Fruit fly (Drosophila melanogaster) whole organism, prepupa: Measurements from ENCODE around the gene Cyp4c3.
A peak's percentile ranks its signal among the peaks of the same experiment; 100 is the strongest.

Source experiments
- CG10631 ChIP-seq: fragments of 200-800 bp; sonication (Bioruptor generic); optimal IDR thresholded peaks from 2 replicates; lab custom pipeline; 2016; ENCODE audit warnings: missing biosample characterization, missing genetic modification characterization
- CG10669 ChIP-seq: fragments of 200-800 bp; sonication (Bioruptor generic); optimal IDR thresholded peaks from 3 replicates; lab custom pipeline; 2018; ENCODE audit warnings: missing biosample characterization, mild to moderate bottlenecking, missing genetic modification characterization, moderate library complexity
- CG11762 ChIP-seq: fragments of 200-800 bp; sonication (Bioruptor generic); optimal IDR thresholded peaks from 3 replicates; lab custom pipeline; 2016; ENCODE audit warnings: missing biosample characterization, missing genetic modification characterization; ENCODE audit not compliant: insufficient read depth
- CG15336 ChIP-seq: fragments of 200-800 bp; sonication (Bioruptor generic); IDR thresholded peaks from 2 replicates; pipeline ENCODE4 v1.3.6; 2022; ENCODE audit warnings: missing biosample characterization, missing genetic modification characterization
- CG3032 ChIP-seq: fragments of 200-800 bp; optimal IDR thresholded peaks from 2 replicates; lab custom pipeline; 2019; ENCODE audit warnings: missing biosample characterization, mild to moderate bottlenecking, missing genetic modification characterization, moderate library complexity
- CG31627 ChIP-seq: fragments of 200-800 bp; sonication (Bioruptor generic); optimal IDR thresholded peaks from 3 replicates; lab custom pipeline; 2016; ENCODE audit warnings: missing biosample characterization, missing genetic modification characterization
- CG34406 ChIP-seq: fragments of 200-800 bp; sonication (Bioruptor generic); optimal IDR thresholded peaks from 3 replicates; lab custom pipeline; 2016; ENCODE audit warnings: missing biosample characterization, missing genetic modification characterization
- CG4318 ChIP-seq: fragments of 200-800 bp; sonication (Bioruptor generic); optimal IDR thresholded peaks from 3 replicates; lab custom pipeline; 2017; ENCODE audit warnings: missing biosample characterization, mild to moderate bottlenecking, missing genetic modification characterization
- CG6276 ChIP-seq: fragments of 200-800 bp; sonication (Bioruptor generic); optimal IDR thresholded peaks from 2 replicates; lab custom pipeline; 2017; ENCODE audit warnings: missing biosample characterization, mild to moderate bottlenecking, missing genetic modification characterization
- CG6792 ChIP-seq: fragments of 200-800 bp; sonication (Bioruptor generic); optimal IDR thresholded peaks from 3 replicates; lab custom pipeline; 2016; ENCODE audit warnings: missing biosample characterization, missing genetic modification characterization
- CG6808 ChIP-seq: fragments of 200-800 bp; sonication (Bioruptor generic); optimal IDR thresholded peaks from 3 replicates; lab custom pipeline; 2017; ENCODE audit warnings: missing biosample characterization, missing genetic modification characterization, mild to moderate bottlenecking, moderate library complexity, missing genetic modification reagents
- CG7368 ChIP-seq: fragments of 200-800 bp; sonication (Bioruptor generic); optimal IDR thresholded peaks from 3 replicates; lab custom pipeline; 2016; ENCODE audit warnings: missing biosample characterization, missing genetic modification characterization
- CG8319 ChIP-seq: fragments of 200-800 bp; sonication (Bioruptor generic); optimal IDR thresholded peaks from 3 replicates; lab custom pipeline; 2016; ENCODE audit warnings: missing biosample characterization, missing genetic modification characterization
- Eip78C ChIP-seq: fragments of 200-800 bp; sonication (Bioruptor generic); peaks from one replicate; lab custom pipeline; 2016; ENCODE audit warnings: missing biosample characterization, missing genetic modification characterization
- Gug ChIP-seq: fragments of 200-800 bp; sonication (Bioruptor generic); IDR thresholded peaks from 2 replicates; pipeline ENCODE4 v1.3.6; 2022; ENCODE audit warnings: missing biosample characterization, missing genetic modification characterization
- Hr38 ChIP-seq: sonication (Bioruptor generic); optimal IDR thresholded peaks from 2 replicates; lab custom pipeline; 2016; ENCODE audit warnings: missing biosample characterization, missing genetic modification characterization
- Hr39 ChIP-seq: fragments of 200-800 bp; sonication (Bioruptor generic); optimal IDR thresholded peaks from 2 replicates; lab custom pipeline; 2016; ENCODE audit warnings: missing biosample characterization, missing genetic modification characterization
- Hr4 ChIP-seq: fragments of 200-800 bp; sonication (Bioruptor generic); optimal IDR thresholded peaks from 3 replicates; lab custom pipeline; 2016; ENCODE audit warnings: missing biosample characterization, missing genetic modification characterization
- Lpt ChIP-seq: fragments of 200-800 bp; sonication (Bioruptor generic); optimal IDR thresholded peaks from 3 replicates; lab custom pipeline; 2016; ENCODE audit warnings: missing biosample characterization, missing genetic modification characterization
- Met ChIP-seq: fragments of 200-800 bp; sonication (Bioruptor generic); optimal IDR thresholded peaks from 3 replicates; lab custom pipeline; 2016; ENCODE audit warnings: missing biosample characterization, missing genetic modification characterization
- OdsH ChIP-seq: fragments of 200-800 bp; sonication (Bioruptor generic); optimal IDR thresholded peaks from 3 replicates; lab custom pipeline; 2016; ENCODE audit warnings: missing biosample characterization, missing genetic modification characterization
- Smox ChIP-seq: fragments of 200-800 bp; sonication (Bioruptor generic); optimal IDR thresholded peaks from 3 replicates; lab custom pipeline; 2016; ENCODE audit warnings: missing biosample characterization, missing genetic modification characterization
- Sox102F ChIP-seq: fragments of 200-800 bp; sonication (Bioruptor generic); optimal IDR thresholded peaks from 2 replicates; lab custom pipeline; 2016; ENCODE audit warnings: missing biosample characterization, mild to moderate bottlenecking, missing genetic modification characterization
- Sox15 ChIP-seq: fragments of 200-800 bp; sonication (Bioruptor generic); optimal IDR thresholded peaks from 3 replicates; lab custom pipeline; 2016; ENCODE audit warnings: missing biosample characterization, missing genetic modification characterization
- dsx ChIP-seq: fragments of 200-800 bp; optimal IDR thresholded peaks from 3 replicates; lab custom pipeline; 2019; ENCODE audit warnings: missing biosample characterization, mild to moderate bottlenecking, missing genetic modification characterization, moderate library complexity; ENCODE audit not compliant: poor library complexity, severe bottlenecking
- esn ChIP-seq: fragments of 200-800 bp; sonication (Bioruptor generic); optimal IDR thresholded peaks from 2 replicates; lab custom pipeline; 2016; ENCODE audit warnings: missing biosample characterization, mild to moderate bottlenecking, missing genetic modification characterization, moderate library complexity
- fd59A ChIP-seq: fragments of 200-800 bp; sonication (Bioruptor generic); optimal IDR thresholded peaks from 2 replicates; lab custom pipeline; 2017; ENCODE audit warnings: missing biosample characterization, mild to moderate bottlenecking, missing genetic modification characterization, missing genetic modification reagents
- fkh ChIP-seq: fragments of 200-800 bp; sonication (Bioruptor generic); optimal IDR thresholded peaks from 3 replicates; lab custom pipeline; 2017; ENCODE audit warnings: missing biosample characterization, mild to moderate bottlenecking, missing genetic modification characterization, moderate library complexity
- net ChIP-seq: fragments of 200-800 bp; sonication (Bioruptor generic); optimal IDR thresholded peaks from 3 replicates; lab custom pipeline; 2016; ENCODE audit warnings: missing biosample characterization, missing genetic modification characterization
- pdm3 ChIP-seq: fragments of 200-800 bp; sonication (Bioruptor generic); optimal IDR thresholded peaks from 3 replicates; lab custom pipeline; 2016; ENCODE audit warnings: missing biosample characterization, missing genetic modification characterization
- salr ChIP-seq, 2 experiments: fragments of 200-800 bp; sonication (Bioruptor generic); optimal IDR thresholded peaks; 3 replicates each; lab custom pipeline; 2016 to 2018; ENCODE audit warnings: missing biosample characterization in 2 of 2, missing genetic modification characterization in 2 of 2, mild to moderate bottlenecking in 1 of 2
- spab ChIP-seq: fragments of 200-800 bp; sonication (Bioruptor generic); optimal IDR thresholded peaks from 2 replicates; lab custom pipeline; 2017; ENCODE audit warnings: missing biosample characterization, mild to moderate bottlenecking, missing genetic modification characterization, missing genetic modification reagents
- svp ChIP-seq: fragments of 200-800 bp; sonication (Bioruptor generic); peaks from one replicate; lab custom pipeline; 2016; ENCODE audit warnings: missing biosample characterization, missing genetic modification characterization
- topi ChIP-seq: fragments of 200-800 bp; sonication (Bioruptor generic); optimal IDR thresholded peaks from 3 replicates; lab custom pipeline; 2016; ENCODE audit warnings: missing biosample characterization, missing genetic modification characterization
- vri ChIP-seq: fragments of 200-800 bp; sonication (Bioruptor generic); optimal IDR thresholded peaks from 3 replicates; lab custom pipeline; 2016; ENCODE audit warnings: missing biosample characterization, mild to moderate bottlenecking, missing genetic modification characterization

The Cyp4c3 gene

DNA sequence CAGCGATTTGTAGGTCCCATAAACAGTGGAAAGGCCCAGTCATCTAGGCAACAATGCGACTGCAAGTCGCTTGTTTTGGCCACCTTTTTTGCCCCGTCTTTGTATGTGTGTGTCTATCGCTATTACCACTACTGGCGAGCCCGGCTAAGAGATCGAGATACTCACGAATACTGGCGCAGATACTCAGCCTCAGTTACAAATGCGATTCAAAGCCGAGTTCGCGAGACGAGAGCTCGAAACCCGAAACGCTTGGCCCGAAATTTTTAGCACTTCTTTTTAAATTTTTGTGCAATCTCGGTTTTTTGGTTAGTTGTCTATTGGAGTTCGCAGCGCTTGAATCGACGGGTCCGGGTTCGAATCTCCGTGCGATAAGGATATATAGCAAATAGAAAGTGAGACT, at the start of gene Cyp4c3:
TSS of gene Cyp4c3 (plus strand) at position 301 of the 400 bp plus-strand sequence.
- TF ChIP-seq Smox (GFP tag; lab: Kevin White, UChicago) = no peak
- no peak for TF ChIP-seq Lpt (GFP tag; lab: Kevin White, UChicago)
- TF ChIP-seq CG10631 (GFP tag; lab: Kevin White, UChicago) = no peak
- no peak for TF ChIP-seq CG34406 (GFP tag; lab: Kevin White, UChicago)
- TF ChIP-seq pdm3 (GFP tag; lab: Kevin White, UChicago) = no peak
- TF ChIP-seq Hr38 = no peak
- no peak for TF ChIP-seq spab
- no peak for TF ChIP-seq Eip78C (GFP tag; lab: Kevin White, UChicago)
- no peak for TF ChIP-seq fd59A (GFP tag; lab: Kevin White, UChicago)
- TF ChIP-seq CG6792 (GFP tag; lab: Kevin White, UChicago) = no peak
- TF ChIP-seq Met = no peak
- no peak for TF ChIP-seq OdsH (GFP tag; lab: Kevin White, UChicago)
- no peak for TF ChIP-seq topi (GFP tag; lab: Kevin White, UChicago)
- TF ChIP-seq CG6276 = no peak
- TF ChIP-seq svp = no peak
- TF ChIP-seq Sox102F (GFP tag; lab: Kevin White, UChicago) = no peak

DNA sequence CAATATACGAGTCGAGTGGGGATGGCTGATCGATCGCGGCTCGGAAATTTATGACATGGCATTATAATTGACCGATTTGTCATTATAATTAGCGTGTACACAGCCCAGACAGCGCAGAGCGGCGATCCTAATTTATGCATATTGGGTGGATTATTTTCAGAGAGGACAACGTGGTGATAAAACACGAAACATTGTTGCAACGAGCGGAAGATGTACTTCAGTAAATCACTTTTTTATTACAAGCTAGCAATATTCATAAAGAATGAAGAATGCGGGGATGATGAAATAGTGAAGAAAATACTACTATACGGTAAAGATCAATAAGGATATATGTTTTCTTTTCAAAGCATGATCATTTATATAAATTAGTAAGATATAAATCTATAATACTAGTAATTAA, 49.4 kb upstream of the Cyp4c3 start:
- TF ChIP-seq CG31627 = no peak
- no peak for TF ChIP-seq Hr4 (GFP tag; lab: Kevin White, UChicago)
- TF ChIP-seq dsx (GFP tag; lab: Kevin White, UChicago) = peak; percentile 92
- TF ChIP-seq fd59A (GFP tag; lab: Kevin White, UChicago) = no peak
- no peak for TF ChIP-seq CG8319 (GFP tag; lab: Kevin White, UChicago)

DNA sequence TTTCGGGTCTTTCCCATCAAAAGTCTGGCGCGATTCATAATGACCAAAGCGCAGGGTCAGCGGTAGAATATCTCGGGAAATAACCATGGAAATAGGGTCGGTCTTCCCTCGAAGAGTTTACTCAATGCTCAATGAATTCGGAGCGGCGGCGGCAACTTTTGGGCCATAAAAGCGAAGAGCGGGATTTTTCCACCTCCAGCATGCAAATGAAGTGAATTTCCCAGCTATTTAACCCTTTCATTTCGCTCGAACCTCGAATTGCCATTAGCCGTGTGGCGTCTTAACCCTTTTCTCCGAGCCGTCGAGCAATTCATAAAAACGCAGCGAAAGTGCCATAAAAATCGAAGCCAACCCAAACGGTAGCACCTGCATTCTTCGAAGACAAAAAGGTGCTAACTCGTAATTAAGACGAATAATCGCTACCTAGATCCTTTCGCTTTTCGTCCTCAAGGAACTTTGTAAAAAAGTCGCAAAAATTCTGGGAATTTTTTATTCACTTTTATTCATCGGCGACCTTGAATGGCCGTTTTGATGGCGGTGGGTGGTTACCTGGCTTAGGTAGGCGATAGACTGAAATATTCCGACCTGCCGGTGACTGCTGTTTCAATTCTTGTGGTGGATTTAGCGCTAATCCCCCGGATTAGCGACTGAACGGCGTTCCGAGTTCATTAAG, 44.2 kb upstream of the Cyp4c3 start:
- TF ChIP-seq CG8319 (GFP tag; lab: Kevin White, UChicago) = no peak
- TF ChIP-seq esn (GFP tag; lab: Kevin White, UChicago) = no peak
- no peak for TF ChIP-seq vri (GFP tag; lab: Kevin White, UChicago)
- TF ChIP-seq Smox (GFP tag; lab: Kevin White, UChicago) = no peak
- TF ChIP-seq CG3032 (tag; lab: Kevin White, UChicago) = no peak
- no peak for TF ChIP-seq Lpt (GFP tag; lab: Kevin White, UChicago)
- no peak for TF ChIP-seq Sox15 (GFP tag; lab: Kevin White, UChicago)
- TF ChIP-seq Met = no peak
- TF ChIP-seq topi (GFP tag; lab: Kevin White, UChicago) = no peak
- TF ChIP-seq Hr38 = no peak
- no peak for TF ChIP-seq CG6808 (GFP tag; lab: Kevin White, UChicago)
- TF ChIP-seq CG15336 = no peak
- TF ChIP-seq CG7368 (GFP tag; lab: Kevin White, UChicago) = no peak
- TF ChIP-seq CG11762 (GFP tag; lab: Kevin White, UChicago) = no peak
- TF ChIP-seq CG4318 (GFP tag; lab: Kevin White, UChicago) = no peak
- TF ChIP-seq fkh (GFP tag; lab: Kevin White, UChicago) = no peak
- no peak for TF ChIP-seq CG6792 (GFP tag; lab: Kevin White, UChicago)
- no peak for TF ChIP-seq Gug (GFP tag; lab: Robert Waterston, UW)

DNA sequence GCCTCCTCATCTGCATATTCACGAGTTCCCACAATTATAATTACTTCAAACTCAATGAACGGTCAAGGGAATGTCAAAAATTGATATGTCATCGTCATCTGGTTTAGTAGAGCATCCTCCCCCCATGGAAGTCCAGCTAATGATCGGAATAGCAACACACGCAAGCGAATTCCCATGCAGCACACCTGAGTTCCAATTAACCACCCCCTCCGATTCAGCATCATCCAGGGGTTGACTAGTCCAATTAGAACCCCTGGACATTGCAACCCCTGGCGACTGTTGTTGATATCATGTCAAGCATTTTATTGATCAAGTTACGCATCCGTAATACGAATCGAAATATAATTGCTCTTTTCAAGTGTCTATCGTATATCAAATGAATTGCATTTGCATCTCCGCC, 43.4 kb upstream of the Cyp4c3 start:
- no peak for TF ChIP-seq salr (GFP tag; optimal IDR thresholded peaks at IDR 0.05; lab: Kevin White, UChicago)
- no peak for TF ChIP-seq Hr39 (GFP tag; lab: Kevin White, UChicago)
- no peak for TF ChIP-seq dsx (GFP tag; lab: Kevin White, UChicago)
- TF ChIP-seq CG10669 (GFP tag; lab: Kevin White, UChicago) = no peak
- no peak for TF ChIP-seq net (GFP tag; lab: Kevin White, UChicago)
